Fruit fly (Drosophila melanogaster) S2 (cell line): ENCODE results near the gene Nelf-A.

ENCODE experiments used
- CG8478 ChIP-seq: fragments of >200 bp; optimal IDR thresholded peaks from 2 replicates; lab custom pipeline; 2018
- CTCF ChIP-seq, 2 experiments: fragments of >200 bp; optimal IDR thresholded peaks; 2 replicates each; lab custom pipeline; 2018

DNA sequence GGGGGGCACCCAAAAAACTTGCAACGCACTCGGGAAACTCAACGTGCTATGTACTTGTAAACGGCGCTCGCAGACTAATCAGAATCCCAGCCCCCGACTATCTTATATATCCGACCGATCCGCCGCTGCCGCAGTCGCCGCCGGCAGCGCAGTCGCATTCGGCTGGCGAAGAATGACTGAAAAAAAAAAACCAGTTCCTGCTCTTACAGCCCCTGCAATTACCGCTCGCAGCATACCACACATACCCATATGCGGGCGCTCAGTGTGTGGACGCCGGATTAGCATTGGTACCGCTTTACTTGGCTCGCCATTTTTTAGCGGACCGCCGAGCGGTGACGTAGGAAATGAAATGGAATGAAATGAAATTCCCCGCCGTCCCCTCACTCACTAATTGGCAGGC is 13.6 kb downstream of the Nelf-A start, which contains the start of gene e:
- TF ChIP-seq CG8478 (lab: Kevin White, UChicago) = no peak
- no peak for TF ChIP-seq CTCF (optimal IDR thresholded peaks at IDR 0.05; lab: Kevin White, UChicago)
